Fruit fly (Drosophila melanogaster): ENCODE results near the gene regucalcin.

DNA sequence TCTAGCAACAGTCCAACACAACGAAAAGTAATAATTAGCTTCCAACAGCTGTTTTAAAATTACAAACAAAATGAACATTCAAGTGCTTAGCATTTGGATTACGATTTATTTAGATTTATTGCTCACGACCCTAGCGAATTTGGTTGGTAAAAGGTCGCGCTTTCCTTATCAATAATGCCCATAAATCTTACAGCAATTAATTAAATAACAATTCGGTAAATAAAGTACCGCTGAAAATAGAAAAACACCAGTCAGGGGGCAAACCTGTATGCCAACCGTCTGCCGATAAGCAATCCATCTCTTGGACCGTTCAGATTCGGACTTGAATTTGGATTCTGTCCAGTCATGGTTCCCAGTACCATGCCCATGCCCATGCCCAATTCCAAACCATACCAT lies 919 bp downstream of the regucalcin start:
- no peak for TF ChIP-seq insv (optimal IDR thresholded peaks at IDR 0.05)
- no peak for TF ChIP-seq psq (optimal IDR thresholded peaks at IDR 0.05)
- no peak for TF ChIP-seq Sin3A (optimal IDR thresholded peaks at IDR 0.05)
- no peak for TF ChIP-seq ttk (optimal IDR thresholded peaks at IDR 0.05)
- TF ChIP-seq Myc (optimal IDR thresholded peaks at IDR 0.05): no peak
